Worm (Caenorhabditis elegans): ENCODE results near the gene C49A9.9.

DNA sequence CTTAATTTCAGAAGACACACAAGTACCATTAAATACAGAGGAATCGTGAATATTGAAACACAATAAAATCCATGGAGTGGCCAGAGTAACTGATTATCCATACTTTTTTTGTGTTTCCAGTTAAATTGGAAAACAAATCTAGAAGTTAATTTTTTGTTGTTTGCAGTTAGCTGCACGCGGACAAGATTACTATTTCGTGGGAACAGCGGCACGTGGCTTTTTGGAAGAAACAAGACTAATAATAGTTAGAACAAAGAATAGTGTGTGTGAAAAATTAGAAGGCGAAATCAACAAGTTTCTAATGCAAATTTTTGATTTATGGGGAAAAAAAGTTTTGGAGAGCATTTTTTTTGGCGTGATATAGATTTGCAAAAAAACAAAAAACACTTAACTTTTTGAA, 49.3 kb downstream of the C49A9.9 start, which contains the start of gene srv-29:
- TF ChIP-seq snpc-4 (tag; optimal IDR thresholded peaks at IDR 0.05) (no peak), lin-15B (tag; optimal IDR thresholded peaks at IDR 0.05) (no peak), ztf-4 (tag; optimal IDR thresholded peaks at IDR 0.05) (no peak), ceh-82 (tag; optimal IDR thresholded peaks at IDR 0.05) (no peak), fkh-10 (GFP tag; optimal IDR thresholded peaks at IDR 0.05) (no peak), nhr-12 (tag; optimal IDR thresholded peaks at IDR 0.05) (no peak), ztf-11 (tag; optimal IDR thresholded peaks at IDR 0.05) (no peak), mdl-1 (tag; optimal IDR thresholded peaks at IDR 0.05) (no peak), lin-13 (GFP tag; optimal IDR thresholded peaks at IDR 0.05) (no peak), sox-4 (tag; optimal IDR thresholded peaks at IDR 0.05) (no peak), lin-39 (tag; optimal IDR thresholded peaks at IDR 0.05) (no peak), aha-1 (tag; optimal IDR thresholded peaks at IDR 0.05) (no peak), C16A3.4 (tag; optimal IDR thresholded peaks at IDR 0.05) (no peak), ces-1 (GFP tag; optimal IDR thresholded peaks at IDR 0.05) (no peak)

Data from whole organism, L1 larva.